Worm (Caenorhabditis elegans) whole organism, early embryonic: ENCODE results near the gene col-122.

ENCODE experiments used
- F13C5.2 ChIP-seq: sonication (generic microtip); optimal IDR thresholded peaks from 2 replicates; lab custom pipeline; 2017; ENCODE audit warnings: mild to moderate bottlenecking, missing genetic modification characterization, inconsistent platforms, missing compliant biosample characterization
- ama-1 ChIP-seq: fragments of 150-350 bp; optimal IDR thresholded peaks from 2 replicates; lab custom pipeline; 2014
- ceh-13 ChIP-seq: fragments of 200-800 bp; sonication (Bioruptor generic); optimal IDR thresholded peaks from 2 replicates; lab custom pipeline; 2018; ENCODE audit warnings: mild to moderate bottlenecking, missing genetic modification characterization, missing compliant biosample characterization
- flt-1 ChIP-seq: fragments of 200-800 bp; sonication (Bioruptor generic); IDR thresholded peaks from 2 replicates; pipeline ENCODE4 v1.3.6; 2022; ENCODE audit warnings: missing genetic modification characterization, missing compliant biosample characterization
- hmbx-1 ChIP-seq: sonication (generic microtip); optimal IDR thresholded peaks from 2 replicates; lab custom pipeline; 2016; ENCODE audit warnings: mild to moderate bottlenecking, missing genetic modification characterization, missing compliant biosample characterization
- hmg-4 ChIP-seq: fragments of 200-800 bp; sonication (Bioruptor generic); optimal IDR thresholded peaks from 2 replicates; lab custom pipeline; 2018; ENCODE audit warnings: mild to moderate bottlenecking, missing genetic modification characterization, missing compliant biosample characterization
- hnd-1 ChIP-seq: sonication (generic microtip); optimal IDR thresholded peaks from 2 replicates; lab custom pipeline; 2016; ENCODE audit warnings: missing genetic modification characterization, missing compliant biosample characterization
- pes-1 ChIP-seq: fragments of 200-800 bp; sonication (Bioruptor generic); IDR thresholded peaks from 2 replicates; pipeline ENCODE4 v1.3.6; 2022; ENCODE audit warnings: missing genetic modification reagents, missing genetic modification characterization, missing compliant biosample characterization
- scrt-1 ChIP-seq: fragments of 200-800 bp; sonication (Bioruptor generic); IDR thresholded peaks from 2 replicates; pipeline ENCODE4 v1.3.6; 2022; ENCODE audit warnings: missing genetic modification characterization, missing compliant biosample characterization
- sea-1 ChIP-seq: fragments of 200-800 bp; sonication (Bioruptor generic); conservative IDR thresholded peaks from 2 replicates; pipeline ENCODE4 v1.3.6; 2022; ENCODE audit warnings: missing genetic modification characterization, missing compliant biosample characterization
- tbx-11 ChIP-seq: fragments of 200-800 bp; sonication (Bioruptor generic); IDR thresholded peaks from 2 replicates; pipeline ENCODE4 v1.3.6; 2022; ENCODE audit warnings: missing genetic modification characterization, missing compliant biosample characterization
- tbx-37 ChIP-seq: fragments of 200-800 bp; sonication (Bioruptor generic); conservative IDR thresholded peaks from 2 replicates; pipeline ENCODE4 v1.3.6; 2022; ENCODE audit warnings: missing genetic modification reagents, missing genetic modification characterization, missing compliant biosample characterization
- tra-4 ChIP-seq: sonication (generic microtip); optimal IDR thresholded peaks from 2 replicates; lab custom pipeline; 2017; ENCODE audit warnings: missing genetic modification characterization, missing compliant biosample characterization

- no peak for TF ChIP-seq hnd-1 (tag; lab: Kevin White, UChicago)
- TF ChIP-seq sea-1 (GFP tag; lab: Robert Waterston, UW): no peak
- no peak for TF ChIP-seq ama-1 (lab: Kevin White, UChicago)
- TF ChIP-seq tra-4 (tag; lab: Kevin White, UChicago): no peak
- TF ChIP-seq hmg-4 (GFP tag; lab: Kevin White, UChicago): no peak
- no peak for TF ChIP-seq tbx-11 (GFP tag; lab: Robert Waterston, UW)
- no peak for TF ChIP-seq F13C5.2
- no peak for TF ChIP-seq pes-1
- no peak for TF ChIP-seq ceh-13
- TF ChIP-seq scrt-1 (GFP tag; lab: Robert Waterston, UW): no peak
- no peak for TF ChIP-seq hmbx-1 (tag; lab: Kevin White, UChicago)
- no peak for TF ChIP-seq flt-1 (GFP tag; lab: Robert Waterston, UW)
- TF ChIP-seq tbx-37 (GFP tag; lab: Robert Waterston, UW): no peak
Observed at ce11 chrIV:9563529-9564376, 574 bp downstream of the col-122 start.
